Fruit fly (Drosophila melanogaster) whole organism, adult: ENCODE data around the gene CG32017.

Source experiments
- CG11617 ChIP-seq: fragments of 200-800 bp; sonication (Bioruptor generic); optimal IDR thresholded peaks from 2 replicates; lab custom pipeline; 2017; ENCODE audit warnings: mild to moderate bottlenecking, missing biosample characterization, missing genetic modification reagents, missing genetic modification characterization
- CG12768 ChIP-seq: fragments of 200-800 bp; sonication (Bioruptor generic); optimal IDR thresholded peaks from 2 replicates; lab custom pipeline; 2017; ENCODE audit warnings: missing biosample characterization, missing genetic modification characterization, mild to moderate bottlenecking, moderate library complexity, missing genetic modification reagents
- CG14711 ChIP-seq: fragments of 200-800 bp; sonication (Bioruptor generic); optimal IDR thresholded peaks from 2 replicates; lab custom pipeline; 2018; ENCODE audit warnings: missing biosample characterization, mild to moderate bottlenecking, missing genetic modification characterization, moderate library complexity
- CG1620 ChIP-seq: fragments of 200-800 bp; sonication (Bioruptor generic); optimal IDR thresholded peaks from 2 replicates; lab custom pipeline; 2016; ENCODE audit warnings: missing biosample characterization, missing genetic modification characterization
- CG33017 ChIP-seq: fragments of 200-800 bp; sonication (Bioruptor generic); optimal IDR thresholded peaks from 2 replicates; lab custom pipeline; 2018; ENCODE audit warnings: missing biosample characterization, mild to moderate bottlenecking, missing genetic modification characterization, moderate library complexity
- CG5204 ChIP-seq: fragments of 200-800 bp; sonication (Bioruptor generic); optimal IDR thresholded peaks from 2 replicates; lab custom pipeline; 2016; ENCODE audit warnings: missing biosample characterization, missing genetic modification characterization
- CG7045 ChIP-seq: fragments of 200-800 bp; sonication (Bioruptor generic); optimal IDR thresholded peaks from 2 replicates; lab custom pipeline; 2017; ENCODE audit warnings: missing biosample characterization, mild to moderate bottlenecking, missing genetic modification characterization
- CG7101 ChIP-seq: fragments of 200-800 bp; sonication (Bioruptor generic); optimal IDR thresholded peaks from 2 replicates; lab custom pipeline; 2018; ENCODE audit warnings: missing biosample characterization, mild to moderate bottlenecking, missing genetic modification characterization, moderate library complexity
- Clk ChIP-seq: fragments of 200-800 bp; sonication (Bioruptor generic); optimal IDR thresholded peaks from 2 replicates; lab custom pipeline; 2017; ENCODE audit warnings: missing biosample characterization, missing genetic modification characterization
- Crg-1 ChIP-seq: fragments of 200-800 bp; sonication (Bioruptor generic); optimal IDR thresholded peaks from 2 replicates; lab custom pipeline; 2016; ENCODE audit warnings: missing biosample characterization, missing genetic modification characterization
- Hr96 ChIP-seq: fragments of 200-800 bp; sonication (Bioruptor generic); optimal IDR thresholded peaks from 2 replicates; lab custom pipeline; 2016; ENCODE audit warnings: missing biosample characterization, missing genetic modification characterization
- Mnt ChIP-seq: fragments of 200-800 bp; sonication (Bioruptor generic); optimal IDR thresholded peaks from 2 replicates; lab custom pipeline; 2016; ENCODE audit warnings: missing biosample characterization, mild to moderate bottlenecking, missing genetic modification characterization
- bab1 ChIP-seq: fragments of 200-800 bp; sonication (Bioruptor generic); optimal IDR thresholded peaks from 3 replicates; lab custom pipeline; 2019; ENCODE audit warnings: missing biosample characterization, mild to moderate bottlenecking, missing genetic modification characterization, moderate library complexity
- cic ChIP-seq: fragments of 200-800 bp; sonication (Bioruptor generic); optimal IDR thresholded peaks from 2 replicates; lab custom pipeline; 2017; ENCODE audit warnings: missing biosample characterization, mild to moderate bottlenecking, missing genetic modification characterization, moderate library complexity
- cnc ChIP-seq, 2 experiments: fragments of >200 bp; optimal IDR thresholded peaks; 2 replicates each; lab custom pipeline; 2017
- kay ChIP-seq: fragments of 200-800 bp; sonication (Bioruptor generic); peaks from one replicate; lab custom pipeline; 2016; ENCODE audit warnings: missing biosample characterization, missing genetic modification characterization, borderline replicate concordance
- ovo ChIP-seq: fragments of 200-800 bp; sonication (Bioruptor generic); optimal IDR thresholded peaks from 2 replicates; lab custom pipeline; 2016; ENCODE audit warnings: missing biosample characterization, missing genetic modification characterization
- pad ChIP-seq: fragments of 200-800 bp; sonication (Bioruptor generic); optimal IDR thresholded peaks from 3 replicates; lab custom pipeline; 2017; ENCODE audit warnings: missing biosample characterization, missing genetic modification characterization, mild to moderate bottlenecking, moderate library complexity, missing genetic modification reagents
- tj ChIP-seq: fragments of 200-800 bp; sonication (Bioruptor generic); optimal IDR thresholded peaks from 3 replicates; lab custom pipeline; 2017; ENCODE audit warnings: missing biosample characterization, mild to moderate bottlenecking, missing genetic modification characterization, moderate library complexity
- toe ChIP-seq: fragments of 200-800 bp; sonication (Bioruptor generic); optimal IDR thresholded peaks from 2 replicates; lab custom pipeline; 2016; ENCODE audit warnings: missing biosample characterization, missing genetic modification characterization

Gene CG32017

dm6 chr4:1162058-1162457, at the start of gene CG32017:
Gene CG32017 (minus strand): TSS chr4:1162158.
- TF ChIP-seq kay, result no peak
- TF ChIP-seq cnc (optimal IDR thresholded peaks at IDR 0.05; lab: Kevin White, UChicago), result no peak
- TF ChIP-seq Hr96 (GFP tag; lab: Kevin White, UChicago), result no peak
- TF ChIP-seq toe, result no peak
- no peak for TF ChIP-seq pad (GFP tag; lab: Kevin White, UChicago)
- TF ChIP-seq bab1 (GFP tag; lab: Kevin White, UChicago), result no peak
- no peak for TF ChIP-seq CG14711 (tag; lab: Kevin White, UChicago)

- TF ChIP-seq CG7045 (GFP tag; lab: Kevin White, UChicago) (no peak), bab1 (GFP tag; lab: Kevin White, UChicago) (no peak), cic (GFP tag; lab: Kevin White, UChicago) (peak; percentile 26), CG5204 (GFP tag; lab: Kevin White, UChicago) (no peak), pad (GFP tag; lab: Kevin White, UChicago) (no peak), tj (no peak), CG33017 (tag; lab: Kevin White, UChicago) (no peak), kay (peak; percentile 96), CG14711 (tag; lab: Kevin White, UChicago) (no peak), Crg-1 (no peak)
Measured at dm6 chr4:1199178-1199577, 37.2 kb upstream of the CG32017 start.

dm6 chr4:1198599-1198998, 36.6 kb upstream of the CG32017 start, which contains the start of gene Mitf:
Gene Mitf (plus strand): TSS chr4:1198852.
- peak; percentile 5 for TF ChIP-seq CG1620 (GFP tag; lab: Kevin White, UChicago)
- no peak for TF ChIP-seq Hr96 (GFP tag; lab: Kevin White, UChicago)

dm6 chr4:1196653-1197161, 34.7 kb upstream of the CG32017 start, which contains the start of gene PIP4K:
Gene PIP4K (minus strand): TSS chr4:1196848.
- TF ChIP-seq CG33017 (tag; lab: Kevin White, UChicago), result no peak
- no peak for TF ChIP-seq toe
- TF ChIP-seq cic (GFP tag; lab: Kevin White, UChicago), result no peak
- TF ChIP-seq CG5204 (GFP tag; lab: Kevin White, UChicago), result peak; percentile 41
- peak; percentile 52 for TF ChIP-seq CG14711 (tag; lab: Kevin White, UChicago)
- peak; percentile 4 for TF ChIP-seq CG11617 (GFP tag; lab: Kevin White, UChicago)
- no peak for TF ChIP-seq cnc (optimal IDR thresholded peaks at IDR 0.05; lab: Kevin White, UChicago)
- TF ChIP-seq Hr96 (GFP tag; lab: Kevin White, UChicago), result no peak
- TF ChIP-seq bab1 (GFP tag; lab: Kevin White, UChicago), result peak; percentile 47
- no peak for TF ChIP-seq Clk
- TF ChIP-seq ovo (GFP tag; lab: Kevin White, UChicago), result no peak

dm6 chr4:1191630-1192029, 29.7 kb upstream of the CG32017 start:
- peak; percentile 85 for TF ChIP-seq kay
- TF ChIP-seq Hr96 (GFP tag; lab: Kevin White, UChicago), result no peak

- no peak for TF ChIP-seq cic (GFP tag; lab: Kevin White, UChicago)
- no peak for TF ChIP-seq CG5204 (GFP tag; lab: Kevin White, UChicago)
- TF ChIP-seq cnc (optimal IDR thresholded peaks at IDR 0.05; lab: Kevin White, UChicago), result no peak
- TF ChIP-seq CG7045 (GFP tag; lab: Kevin White, UChicago), result no peak
- TF ChIP-seq Crg-1, result no peak
- no peak for TF ChIP-seq Hr96 (GFP tag; lab: Kevin White, UChicago)
- TF ChIP-seq kay, result no peak
- TF ChIP-seq toe, result no peak
- TF ChIP-seq bab1 (GFP tag; lab: Kevin White, UChicago), result no peak
- TF ChIP-seq CG11617 (GFP tag; lab: Kevin White, UChicago), result no peak
Measured at dm6 chr4:1186828-1187227, 24.9 kb upstream of the CG32017 start.

dm6 chr4:1185468-1185867, 23.5 kb upstream of the CG32017 start, which contains the start of gene CG33521:
Gene CG33521 (plus strand): TSS chr4:1185768.
- TF ChIP-seq CG14711 (tag; lab: Kevin White, UChicago), result no peak
- no peak for TF ChIP-seq CG12768 (GFP tag; lab: Kevin White, UChicago)

- TF ChIP-seq ovo (GFP tag; lab: Kevin White, UChicago) (no peak), CG1620 (GFP tag; lab: Kevin White, UChicago) (no peak), CG7045 (GFP tag; lab: Kevin White, UChicago) (no peak), CG11617 (GFP tag; lab: Kevin White, UChicago) (no peak), Mnt (GFP tag; lab: Kevin White, UChicago) (no peak), tj (no peak), pad (GFP tag; lab: Kevin White, UChicago) (no peak), CG7101 (tag; lab: Kevin White, UChicago) (no peak), bab1 (GFP tag; lab: Kevin White, UChicago) (no peak), toe (no peak), cic (GFP tag; lab: Kevin White, UChicago) (no peak)
Measured at dm6 chr4:1182809-1183208, 20.9 kb upstream of the CG32017 start.
